Fruit fly (Drosophila melanogaster) whole organism, adult: ENCODE data around the gene Pdzd8.

Source experiments
- CG11617 ChIP-seq: fragments of 200-800 bp; sonication (Bioruptor generic); optimal IDR thresholded peaks from 2 replicates; lab custom pipeline; 2017; ENCODE audit warnings: mild to moderate bottlenecking, missing biosample characterization, missing genetic modification reagents, missing genetic modification characterization
- CG12768 ChIP-seq: fragments of 200-800 bp; sonication (Bioruptor generic); optimal IDR thresholded peaks from 2 replicates; lab custom pipeline; 2017; ENCODE audit warnings: missing biosample characterization, missing genetic modification characterization, mild to moderate bottlenecking, moderate library complexity, missing genetic modification reagents
- CG1620 ChIP-seq: fragments of 200-800 bp; sonication (Bioruptor generic); optimal IDR thresholded peaks from 2 replicates; lab custom pipeline; 2016; ENCODE audit warnings: missing biosample characterization, missing genetic modification characterization
- CG33017 ChIP-seq: fragments of 200-800 bp; sonication (Bioruptor generic); optimal IDR thresholded peaks from 2 replicates; lab custom pipeline; 2018; ENCODE audit warnings: missing biosample characterization, mild to moderate bottlenecking, missing genetic modification characterization, moderate library complexity
- CG5204 ChIP-seq: fragments of 200-800 bp; sonication (Bioruptor generic); optimal IDR thresholded peaks from 2 replicates; lab custom pipeline; 2016; ENCODE audit warnings: missing biosample characterization, missing genetic modification characterization
- CG7045 ChIP-seq: fragments of 200-800 bp; sonication (Bioruptor generic); optimal IDR thresholded peaks from 2 replicates; lab custom pipeline; 2017; ENCODE audit warnings: missing biosample characterization, mild to moderate bottlenecking, missing genetic modification characterization
- CG7101 ChIP-seq: fragments of 200-800 bp; sonication (Bioruptor generic); optimal IDR thresholded peaks from 2 replicates; lab custom pipeline; 2018; ENCODE audit warnings: missing biosample characterization, mild to moderate bottlenecking, missing genetic modification characterization, moderate library complexity
- Clk ChIP-seq: fragments of 200-800 bp; sonication (Bioruptor generic); optimal IDR thresholded peaks from 2 replicates; lab custom pipeline; 2017; ENCODE audit warnings: missing biosample characterization, missing genetic modification characterization
- Hr96 ChIP-seq: fragments of 200-800 bp; sonication (Bioruptor generic); optimal IDR thresholded peaks from 2 replicates; lab custom pipeline; 2016; ENCODE audit warnings: missing biosample characterization, missing genetic modification characterization
- Mnt ChIP-seq: fragments of 200-800 bp; sonication (Bioruptor generic); optimal IDR thresholded peaks from 2 replicates; lab custom pipeline; 2016; ENCODE audit warnings: missing biosample characterization, mild to moderate bottlenecking, missing genetic modification characterization
- bab1 ChIP-seq: fragments of 200-800 bp; sonication (Bioruptor generic); optimal IDR thresholded peaks from 3 replicates; lab custom pipeline; 2019; ENCODE audit warnings: missing biosample characterization, mild to moderate bottlenecking, missing genetic modification characterization, moderate library complexity
- cic ChIP-seq: fragments of 200-800 bp; sonication (Bioruptor generic); optimal IDR thresholded peaks from 2 replicates; lab custom pipeline; 2017; ENCODE audit warnings: missing biosample characterization, mild to moderate bottlenecking, missing genetic modification characterization, moderate library complexity
- cnc ChIP-seq, 2 experiments: fragments of >200 bp; optimal IDR thresholded peaks; 2 replicates each; lab custom pipeline; 2017
- kay ChIP-seq: fragments of 200-800 bp; sonication (Bioruptor generic); peaks from one replicate; lab custom pipeline; 2016; ENCODE audit warnings: missing biosample characterization, missing genetic modification characterization, borderline replicate concordance
- ovo ChIP-seq: fragments of 200-800 bp; sonication (Bioruptor generic); optimal IDR thresholded peaks from 2 replicates; lab custom pipeline; 2016; ENCODE audit warnings: missing biosample characterization, missing genetic modification characterization
- pad ChIP-seq: fragments of 200-800 bp; sonication (Bioruptor generic); optimal IDR thresholded peaks from 3 replicates; lab custom pipeline; 2017; ENCODE audit warnings: missing biosample characterization, missing genetic modification characterization, mild to moderate bottlenecking, moderate library complexity, missing genetic modification reagents
- tj ChIP-seq: fragments of 200-800 bp; sonication (Bioruptor generic); optimal IDR thresholded peaks from 3 replicates; lab custom pipeline; 2017; ENCODE audit warnings: missing biosample characterization, mild to moderate bottlenecking, missing genetic modification characterization, moderate library complexity
- toe ChIP-seq: fragments of 200-800 bp; sonication (Bioruptor generic); optimal IDR thresholded peaks from 2 replicates; lab custom pipeline; 2016; ENCODE audit warnings: missing biosample characterization, missing genetic modification characterization

The Pdzd8 gene

DNA sequence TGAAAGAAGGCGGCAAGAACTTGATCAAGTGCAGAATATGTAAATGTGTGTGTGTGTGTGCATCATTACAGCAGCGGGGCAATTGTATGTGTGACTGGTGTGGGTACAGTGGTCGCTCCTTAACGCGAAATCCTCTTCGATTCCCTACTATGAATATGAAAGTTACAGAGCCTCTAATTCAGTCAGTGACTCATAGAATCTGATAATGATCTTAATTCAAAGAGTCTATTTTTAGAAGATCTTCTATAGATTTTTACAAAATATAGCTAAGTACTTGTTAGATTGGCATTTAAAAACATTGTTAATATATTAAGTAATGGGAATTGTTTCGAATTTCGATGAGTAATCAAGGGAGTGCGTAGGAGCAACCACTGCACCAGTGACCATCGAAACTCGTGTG lies 48.2 kb downstream of the Pdzd8 start:
- TF ChIP-seq CG5204 (GFP tag; lab: Kevin White, UChicago) (no peak), kay (GFP tag; lab: Kevin White, UChicago) (no peak)

DNA sequence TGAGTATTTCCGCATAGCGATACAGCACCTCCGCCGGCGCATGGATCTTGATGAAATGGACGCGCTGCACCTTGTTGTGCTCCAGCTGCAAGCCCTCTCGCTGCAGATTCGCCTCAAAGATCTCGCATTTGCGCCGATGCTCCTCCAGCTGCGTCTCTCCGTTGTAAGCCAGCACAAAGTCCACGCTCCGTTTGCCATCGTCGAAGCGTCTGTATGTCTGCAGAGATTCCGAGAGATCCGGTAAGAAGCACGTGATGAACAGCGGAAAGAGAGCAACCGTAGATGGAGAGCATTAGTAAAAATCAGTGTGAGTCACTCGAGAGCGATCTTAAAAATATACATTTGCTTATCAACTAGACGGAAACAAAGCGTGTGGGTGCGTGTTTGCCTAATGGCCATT lies 49.0 kb downstream of the Pdzd8 start:
- no peak for TF ChIP-seq toe (GFP tag; lab: Kevin White, UChicago)

dm6 chrX:11877165-11877564 lies 53.5 kb downstream of the Pdzd8 start, which contains the start of gene CG10352:
TSS of gene CG10352 (minus strand) at chrX:11877168.
- TF ChIP-seq cnc (optimal IDR thresholded peaks at IDR 0.05; lab: Kevin White, UChicago) (no peak), kay (GFP tag; lab: Kevin White, UChicago) (no peak), CG5204 (GFP tag; lab: Kevin White, UChicago) (no peak), CG1620 (GFP tag; lab: Kevin White, UChicago) (no peak), bab1 (no peak), CG33017 (no peak), Mnt (peak; percentile 30), ovo (GFP tag; lab: Kevin White, UChicago) (no peak), tj (peak; percentile 20), pad (GFP tag; lab: Kevin White, UChicago) (no peak), CG7045 (no peak), CG7101 (tag; lab: Kevin White, UChicago) (peak; percentile 23), Hr96 (GFP tag; lab: Kevin White, UChicago) (no peak), CG12768 (GFP tag; lab: Kevin White, UChicago) (peak; percentile 31), cic (GFP tag; lab: Kevin White, UChicago) (no peak), Clk (GFP tag; lab: Kevin White, UChicago) (no peak), toe (GFP tag; lab: Kevin White, UChicago) (no peak), CG11617 (GFP tag; lab: Kevin White, UChicago) (peak; percentile 22)
